Worm (Caenorhabditis elegans) whole organism, L4/young adult: ENCODE data around the gene nhr-138.

Experiments
- dao-5 ChIP-seq: sonication (generic microtip); optimal IDR thresholded peaks from 2 replicates; lab custom pipeline; 2016; ENCODE audit warnings: missing genotype, missing genetic modification characterization, moderate library complexity, missing compliant biosample characterization
- him-1 ChIP-seq: sonication (generic microtip); optimal IDR thresholded peaks from 2 replicates; lab custom pipeline; 2016; ENCODE audit warnings: missing genotype, missing genetic modification reagents, missing genetic modification characterization, missing compliant biosample characterization

ce11 chrIV:9744905-9745304 is 19.9 kb downstream of the nhr-138 start, which contains the start of gene C28D4.4:
- TF ChIP-seq him-1 (tag; lab: Kevin White, UChicago) (no peak), dao-5 (tag; lab: Kevin White, UChicago) (no peak)
